Fruit fly (Drosophila melanogaster) whole organism, larva: Measurements from ENCODE around the gene Cog2.

Experiments used
- noc ChIP-seq: fragments of 200-800 bp; sonication (Bioruptor generic); optimal IDR thresholded peaks from 3 replicates; lab custom pipeline; 2019; ENCODE audit warnings: missing biosample characterization, mild to moderate bottlenecking, missing genetic modification characterization, moderate library complexity

Gene Cog2

DNA sequence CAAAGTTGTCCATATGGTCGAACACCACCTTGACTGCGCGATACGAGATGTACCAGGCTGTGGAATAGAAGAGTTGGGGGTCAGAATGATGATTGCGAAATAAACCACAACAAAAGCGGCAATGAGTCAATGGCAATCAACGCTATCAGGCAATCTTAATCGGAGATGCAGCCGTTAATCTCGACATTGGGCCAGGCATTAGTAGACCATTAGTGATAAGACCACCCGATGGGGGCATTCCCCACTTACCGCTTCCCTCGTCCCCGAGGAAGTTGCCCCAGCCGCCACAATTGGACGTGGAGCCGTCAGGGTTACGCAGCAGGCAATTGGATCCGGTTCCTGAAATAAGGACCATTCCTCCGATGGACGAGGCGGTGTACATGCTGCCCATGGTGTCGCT is 22.3 kb downstream of the Cog2 start:
- TF ChIP-seq noc (tag; lab: Kevin White, UChicago), result no peak

DNA sequence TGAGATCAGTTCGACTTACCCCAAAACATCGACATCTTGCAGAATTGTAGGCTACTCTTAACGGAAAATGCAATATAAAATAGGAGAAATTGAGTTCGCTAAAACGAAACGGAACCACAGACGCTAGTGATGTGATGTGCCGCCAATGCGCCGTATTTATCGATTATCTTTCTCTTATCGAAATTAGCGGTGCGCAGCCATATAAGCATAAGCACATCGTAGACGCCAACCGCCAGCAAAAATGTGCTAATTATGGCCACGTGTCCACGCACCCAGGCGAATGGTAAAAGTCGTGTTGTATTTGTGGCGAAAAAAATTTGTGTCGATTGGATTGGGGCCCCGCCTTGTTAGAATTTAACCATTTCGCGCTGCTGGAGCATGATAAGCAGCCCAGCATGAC is 28.5 kb downstream of the Cog2 start, which contains the start of the genes Fkbp39 and Cyfip:
Fkbp39 (minus strand) TSS at position 140 of the 400 bp plus-strand sequence.
Cyfip (plus strand) TSS at position 273 of the 400 bp plus-strand sequence.
- TF ChIP-seq noc (tag; lab: Kevin White, UChicago), result no peak

DNA sequence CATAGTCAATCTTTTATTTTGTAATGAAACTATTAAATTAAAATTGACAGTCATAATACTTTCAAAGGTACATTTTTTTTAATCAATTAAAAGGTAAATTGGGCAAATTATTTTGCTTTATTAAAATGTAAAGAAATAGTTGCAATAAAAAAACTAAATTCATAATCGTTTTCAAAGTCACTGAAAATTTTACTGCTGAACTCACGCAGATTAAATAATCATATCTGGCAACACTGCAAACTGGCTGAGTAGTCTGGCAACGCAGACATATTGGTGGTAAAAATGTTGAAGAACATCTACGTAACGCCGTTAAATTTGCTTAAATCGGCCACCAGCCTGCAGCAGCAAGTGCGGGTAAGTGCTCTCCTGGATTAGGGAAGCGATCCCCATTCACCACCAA is 31.0 kb downstream of the Cog2 start, which contains the start of gene mRpL9:
mRpL9 (plus strand) TSS at position 267 of the 400 bp plus-strand sequence.
- TF ChIP-seq noc (tag; lab: Kevin White, UChicago), result no peak

DNA sequence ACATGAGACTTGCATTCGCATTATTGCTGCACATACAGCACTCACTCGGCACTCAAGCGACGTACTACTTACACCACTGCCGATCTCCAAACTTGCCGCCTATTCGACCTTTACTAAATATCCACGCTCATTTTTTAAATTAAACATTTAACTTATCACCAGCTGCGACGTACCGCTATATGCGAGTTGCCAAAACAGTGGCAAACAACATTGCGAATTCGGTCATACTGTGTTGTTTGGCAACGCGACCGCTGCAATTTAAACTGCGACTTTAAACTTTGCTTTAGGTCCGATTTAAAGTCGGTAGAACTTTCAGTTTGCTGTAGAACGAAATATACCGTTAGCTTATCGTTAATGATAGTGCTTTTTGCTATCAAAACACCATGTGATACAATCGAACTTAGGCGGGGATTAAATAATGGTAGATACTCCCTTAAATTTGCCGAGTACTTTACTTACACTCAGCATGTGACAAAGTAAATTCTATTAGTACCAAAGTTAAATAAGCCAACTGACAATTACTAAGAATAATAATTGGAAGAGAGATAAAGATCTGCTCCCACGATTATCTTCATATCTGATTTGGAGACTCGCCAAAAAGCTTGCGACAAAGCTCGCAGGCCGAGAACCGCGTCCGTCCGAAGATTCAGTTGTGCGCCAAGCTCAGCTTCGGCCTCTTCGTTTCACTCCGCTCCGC is 33.2 kb downstream of the Cog2 start, which contains the start of the genes CG6236 and ea:
CG6236 (minus strand) TSS at position 187 of the 697 bp plus-strand sequence.
ea (plus strand) TSS at position 647 of the 697 bp plus-strand sequence.
- no peak for TF ChIP-seq noc (tag; lab: Kevin White, UChicago)

DNA sequence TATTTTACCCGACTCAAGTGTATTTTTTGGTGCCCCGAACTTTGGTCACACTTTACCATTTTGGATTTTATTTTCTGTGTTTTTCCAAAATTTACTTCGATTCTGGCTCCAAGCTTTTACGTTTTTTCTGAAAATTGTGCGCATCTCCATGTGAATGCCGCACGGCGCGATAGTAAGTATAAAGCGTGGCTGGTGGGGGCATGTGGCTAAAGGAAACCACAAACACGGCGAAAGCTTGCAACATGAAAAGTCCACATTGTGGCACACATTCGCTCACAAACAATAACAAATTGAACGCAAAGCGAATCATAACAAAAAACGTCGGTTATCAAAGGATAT is 40.7 kb downstream of the Cog2 start, which contains the start of gene ear:
ear (plus strand) TSS at position 10 of the 339 bp plus-strand sequence.
- no peak for TF ChIP-seq noc (tag; lab: Kevin White, UChicago)

DNA sequence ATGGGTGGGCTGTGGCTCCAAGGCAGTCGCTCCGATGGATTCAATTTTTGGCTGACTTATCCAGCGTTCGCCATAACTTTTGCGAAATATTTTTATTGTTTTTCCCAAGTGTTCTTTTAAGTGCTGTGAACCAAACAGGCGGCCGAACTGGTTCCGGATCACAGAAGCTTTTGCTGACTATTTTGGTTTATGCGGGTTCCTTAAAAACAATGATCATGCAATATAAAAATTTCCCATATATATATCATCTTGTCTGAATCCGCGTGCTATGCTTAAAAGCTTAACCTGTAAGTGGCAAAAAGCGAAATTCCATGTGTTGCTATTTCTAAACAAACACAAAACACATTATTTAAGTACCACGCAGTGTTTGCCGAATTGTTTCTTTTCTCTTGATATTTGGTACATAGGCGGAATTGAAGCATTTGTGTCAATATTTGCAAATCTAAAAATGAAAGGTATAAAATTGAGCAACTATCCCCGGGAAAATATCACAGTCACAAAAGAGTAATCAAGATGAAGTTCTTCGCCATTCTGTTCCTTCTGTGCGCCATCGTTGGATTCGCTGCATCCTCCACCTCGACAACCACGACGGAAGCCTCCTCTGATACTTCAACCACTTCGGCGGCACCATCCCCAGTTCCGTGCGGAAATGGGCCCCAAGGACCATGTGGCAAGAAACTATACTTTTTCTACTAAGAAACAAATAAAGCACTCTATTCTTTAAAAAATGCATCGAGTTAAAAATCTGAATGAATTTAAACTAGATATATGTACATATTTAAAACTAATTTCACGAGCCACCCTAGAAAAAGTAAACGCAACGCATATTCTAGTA is 41.3 kb downstream of the Cog2 start, which contains the start of the genes CG6276 and CG44040:
CG6276 (minus strand) TSS at position 158 of the 835 bp plus-strand sequence.
CG44040 (plus strand) TSS at position 467 of the 835 bp plus-strand sequence.
- peak; percentile 62 for TF ChIP-seq noc (tag; lab: Kevin White, UChicago)

DNA sequence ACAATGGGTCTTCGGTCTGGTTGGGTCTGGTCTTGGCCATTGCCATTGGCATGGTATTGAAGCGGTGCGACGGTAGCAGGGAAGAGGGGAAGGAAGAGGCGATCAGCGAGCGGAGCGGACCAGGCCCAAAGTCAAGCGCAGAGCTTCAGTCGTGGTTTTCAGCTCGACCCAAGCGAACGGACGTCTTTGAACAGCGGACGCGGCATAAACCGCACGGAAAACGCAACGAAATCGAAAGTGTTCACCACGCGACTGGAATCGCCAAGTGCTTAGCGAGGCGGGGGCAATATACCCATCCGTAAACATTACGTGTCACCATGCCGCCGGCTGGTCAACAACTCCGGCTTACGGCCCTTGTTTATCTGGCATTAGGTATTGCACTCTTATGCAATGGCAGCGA is 45.1 kb downstream of the Cog2 start, which contains the start of gene CG14866:
CG14866 (plus strand) TSS at position 146 of the 400 bp plus-strand sequence.
- TF ChIP-seq noc (tag; lab: Kevin White, UChicago), result no peak

DNA sequence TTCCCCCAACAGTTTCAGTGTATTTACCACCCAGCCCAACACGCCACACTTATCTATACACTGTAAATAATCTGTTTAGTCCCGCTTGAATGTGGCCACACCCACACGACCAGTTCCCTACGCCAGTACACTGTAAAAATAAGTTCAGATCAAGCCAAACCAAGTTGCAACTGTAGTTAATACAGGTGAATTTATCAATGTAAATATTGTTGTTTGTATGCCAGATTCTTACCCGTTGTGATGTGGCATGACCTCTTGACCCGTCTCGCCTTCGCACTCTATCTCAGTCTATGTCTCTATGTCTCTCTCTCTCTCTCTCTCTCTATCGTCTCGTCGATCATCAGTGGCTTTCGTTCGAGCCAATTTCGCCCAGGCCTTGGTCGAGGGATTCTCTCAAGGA is 47.6 kb downstream of the Cog2 start:
- no peak for TF ChIP-seq noc (tag; lab: Kevin White, UChicago)

DNA sequence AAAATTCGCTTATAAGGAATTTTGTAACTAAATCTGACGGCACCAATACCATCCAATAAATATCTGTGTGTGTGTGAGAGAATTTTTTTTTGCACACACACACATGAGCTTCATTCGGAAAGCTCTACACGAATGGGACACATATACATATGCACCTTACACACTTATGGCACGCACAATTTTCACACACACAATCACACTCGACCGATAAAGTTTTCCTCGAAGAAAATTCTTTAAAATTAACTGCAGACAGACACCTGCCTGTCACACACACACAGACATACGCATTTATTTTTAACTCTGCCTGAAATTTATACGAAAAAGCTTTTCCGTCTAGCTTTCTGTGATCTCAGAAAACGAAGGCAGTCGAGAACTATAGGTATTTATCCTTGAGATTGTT is 50.8 kb downstream of the Cog2 start:
- no peak for TF ChIP-seq noc (tag; lab: Kevin White, UChicago)

DNA sequence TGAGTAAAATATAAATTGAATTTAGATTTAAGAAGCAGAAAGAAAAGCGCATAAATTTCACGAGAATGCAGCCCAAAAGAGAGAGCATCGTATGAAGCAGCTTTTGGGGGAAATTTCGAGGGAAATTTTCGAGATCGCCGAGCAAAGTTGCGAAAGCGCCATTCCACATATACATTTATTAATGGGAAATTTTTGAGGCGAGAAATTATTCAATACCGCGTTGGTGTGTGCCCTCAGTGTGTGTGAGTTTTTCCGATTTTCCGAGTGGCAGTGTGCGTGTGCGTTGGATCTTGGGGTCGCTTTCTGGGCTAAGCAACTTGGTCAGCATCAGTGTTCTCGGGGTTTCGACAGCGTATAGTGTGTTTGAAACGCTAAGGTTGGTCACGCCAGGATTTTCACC is 51.5 kb downstream of the Cog2 start, which contains the start of gene Tm2:
Tm2 (plus strand) TSS at position 270 of the 400 bp plus-strand sequence.
- TF ChIP-seq noc (tag; lab: Kevin White, UChicago), result no peak
